Fruit fly (Drosophila melanogaster): ENCODE measurements around the gene CG32643.

Gene CG32643

dm6 chrX:12939951-12940350, 44.4 kb upstream of the CG32643 start (continued):
- TF ChIP-seq D (optimal IDR thresholded peaks at IDR 0.05) (no peak), D (GFP tag; optimal IDR thresholded peaks at IDR 0.05) (peak; percentile 22), slou (GFP tag; optimal IDR thresholded peaks at IDR 0.05) (no peak), zfh1 (GFP tag; IDR thresholded peaks at IDR 0.05) (no peak), CHES-1-like (GFP tag; optimal IDR thresholded peaks at IDR 0.05) (no peak), zf30C (GFP tag; optimal IDR thresholded peaks at IDR 0.05) (peak; percentile 61), Elba2 (GFP tag; optimal IDR thresholded peaks at IDR 0.05) (peak; percentile 8), CG9727 (GFP tag; optimal IDR thresholded peaks at IDR 0.05) (peak; percentile 52), dm (GFP tag; optimal IDR thresholded peaks at IDR 0.05) (no peak), row (GFP tag; IDR thresholded peaks at IDR 0.05) (no peak), CG10147 (GFP tag; optimal IDR thresholded peaks at IDR 0.05) (no peak), onecut (GFP tag; IDR thresholded peaks at IDR 0.05) (no peak), CG14667 (GFP tag; IDR thresholded peaks at IDR 0.05) (no peak), Taf1 (GFP tag; IDR thresholded peaks at IDR 0.05) (no peak), CG17361 (GFP tag; IDR thresholded peaks at IDR 0.05) (0 out of 3 replicates have a peak, but pooled peaks have one; percentile 20), peb (GFP tag; IDR thresholded peaks at IDR 0.05) (no peak), crol (GFP tag; IDR thresholded peaks at IDR 0.05) (no peak), amos (GFP tag; IDR thresholded peaks at IDR 0.05; ENCODE audit: partially characterized antibody) (no peak), Lhr (GFP tag; optimal IDR thresholded peaks at IDR 0.05) (no peak), CG7745 (tag; optimal IDR thresholded peaks at IDR 0.05) (no peak), Blimp-1 (GFP tag; optimal IDR thresholded peaks at IDR 0.05) (peak; percentile 1), CG12219 (GFP tag; optimal IDR thresholded peaks at IDR 0.05) (no peak), Abd-B (GFP tag; optimal IDR thresholded peaks at IDR 0.05) (no peak), YL-1 (GFP tag; optimal IDR thresholded peaks at IDR 0.05) (no peak), bsh (GFP tag; optimal IDR thresholded peaks at IDR 0.05) (peak in 1 of 2 experiments; percentile 19), NfI (GFP tag; optimal IDR thresholded peaks at IDR 0.05) (no peak), CG2712 (tag; optimal IDR thresholded peaks at IDR 0.05) (peak; percentile 45), CG1832 (GFP tag; optimal IDR thresholded peaks at IDR 0.05) (no peak), CG31388 (GFP tag; optimal IDR thresholded peaks at IDR 0.05) (no peak), ato (GFP tag; IDR thresholded peaks at IDR 0.05; ENCODE audit: partially characterized antibody) (no peak), E2f1 (GFP tag; IDR thresholded peaks at IDR 0.05) (0 out of 2 replicates have a peak, but pooled peaks have one; percentile 9), cg (GFP tag; optimal IDR thresholded peaks at IDR 0.05) (no peak), CG31365 (tag; optimal IDR thresholded peaks at IDR 0.05) (no peak), CG15479 (GFP tag; optimal IDR thresholded peaks at IDR 0.05) (no peak), Myb (GFP tag; optimal IDR thresholded peaks at IDR 0.05) (no peak), abd-A (tag; optimal IDR thresholded peaks at IDR 0.05) (no peak), Spps (tag; optimal IDR thresholded peaks at IDR 0.05) (no peak), CG7928 (GFP tag; optimal IDR thresholded peaks at IDR 0.05) (no peak), CG3065 (GFP tag; optimal IDR thresholded peaks at IDR 0.05) (no peak), Sry-β (GFP tag; optimal IDR thresholded peaks at IDR 0.05) (no peak), CG1024 (GFP tag; IDR thresholded peaks at IDR 0.05) (no peak), ssp (GFP tag; IDR thresholded peaks at IDR 0.05) (no peak), da (GFP tag; optimal IDR thresholded peaks at IDR 0.05) (no peak), pan (optimal IDR thresholded peaks at IDR 0.05) (no peak), pan (GFP tag; optimal IDR thresholded peaks at IDR 0.05 in 1 of 2, IDR thresholded peaks at IDR 0.05 in 1 of 2) (no peak), CG9609 (GFP tag; optimal IDR thresholded peaks at IDR 0.05) (no peak), CG5245 (GFP tag; optimal IDR thresholded peaks at IDR 0.05) (no peak), pnt (GFP tag; optimal IDR thresholded peaks at IDR 0.05) (no peak), CG4282 (GFP tag; optimal IDR thresholded peaks at IDR 0.05) (no peak), CG3995 (GFP tag; optimal IDR thresholded peaks at IDR 0.05) (no peak), gro (GFP tag; optimal IDR thresholded peaks at IDR 0.05) (no peak), stc (GFP tag; IDR thresholded peaks at IDR 0.05) (no peak), ttk (GFP tag; IDR thresholded peaks at IDR 0.05) (no peak)

Measured in whole organism, embryonic.